Fruit fly (Drosophila melanogaster) whole organism, embryonic: Measurements from ENCODE around the gene sima.

Source experiments
- Adf1 ChIP-seq: fragments of 200-800 bp; sonication (Bioruptor generic); IDR thresholded peaks from 2 replicates; pipeline ENCODE4 v1.3.6; 2022; ENCODE audit warnings: missing biosample characterization, missing genetic modification characterization
- CG8478 ChIP-seq: fragments of >200 bp; optimal IDR thresholded peaks from 2 replicates; lab custom pipeline; 2018
- CTCF ChIP-seq: fragments of 200-800 bp; sonication (Bioruptor generic); optimal IDR thresholded peaks from 2 replicates; lab custom pipeline; 2017; ENCODE audit warnings: missing biosample characterization, mild to moderate bottlenecking, missing genetic modification characterization, moderate library complexity
- fru ChIP-seq: fragments of >200 bp; optimal IDR thresholded peaks from 2 replicates; lab custom pipeline; 2017
- pfk ChIP-seq: fragments of 200-800 bp; sonication (Bioruptor generic); optimal IDR thresholded peaks from 2 replicates; lab custom pipeline; 2018; ENCODE audit warnings: missing biosample characterization, mild to moderate bottlenecking, missing genetic modification characterization, moderate library complexity
- slou ChIP-seq: fragments of 200-800 bp; sonication (Bioruptor generic); optimal IDR thresholded peaks from 3 replicates; lab custom pipeline; 2016; ENCODE audit warnings: missing biosample characterization, missing genetic modification characterization
- wek ChIP-seq: fragments of 200-800 bp; sonication (Bioruptor generic); optimal IDR thresholded peaks from 3 replicates; lab custom pipeline; 2018; ENCODE audit warnings: missing biosample characterization, mild to moderate bottlenecking, missing genetic modification characterization, moderate library complexity

dm6 chr3R:30014480-30014879 is 43.6 kb upstream of the sima start:
- TF ChIP-seq wek (no peak), CG8478 (lab: Kevin White, UChicago) (no peak), Adf1 (no peak), slou (GFP tag; lab: Kevin White, UChicago) (no peak), CTCF (GFP tag; lab: Kevin White, UChicago) (no peak), fru (lab: Kevin White, UChicago) (no peak), pfk (no peak)
